Fruit fly (Drosophila melanogaster) whole organism, prepupa: ENCODE data around the gene eIF4E6.
A peak's percentile ranks its signal among the peaks of the same experiment; 100 is the strongest.

Experiments used
- CG10669 ChIP-seq: fragments of 200-800 bp; sonication (Bioruptor generic); optimal IDR thresholded peaks from 3 replicates; lab custom pipeline; 2018; ENCODE audit warnings: missing biosample characterization, mild to moderate bottlenecking, missing genetic modification characterization, moderate library complexity
- CG1621 ChIP-seq: fragments of 200-800 bp; sonication (Bioruptor generic); optimal IDR thresholded peaks from 3 replicates; lab custom pipeline; 2018; ENCODE audit warnings: missing biosample characterization, mild to moderate bottlenecking, missing genetic modification characterization
- CG16779 ChIP-seq: fragments of 200-800 bp; sonication (Bioruptor generic); optimal IDR thresholded peaks from 3 replicates; lab custom pipeline; 2017; ENCODE audit warnings: missing biosample characterization, mild to moderate bottlenecking, missing genetic modification characterization
- CG32006 ChIP-seq: fragments of 200-800 bp; sonication (Bioruptor generic); optimal IDR thresholded peaks from 3 replicates; lab custom pipeline; 2017; ENCODE audit warnings: missing biosample characterization, mild to moderate bottlenecking, missing genetic modification characterization
- CG6276 ChIP-seq: fragments of 200-800 bp; sonication (Bioruptor generic); optimal IDR thresholded peaks from 2 replicates; lab custom pipeline; 2017; ENCODE audit warnings: missing biosample characterization, mild to moderate bottlenecking, missing genetic modification characterization
- CG6808 ChIP-seq: fragments of 200-800 bp; sonication (Bioruptor generic); optimal IDR thresholded peaks from 3 replicates; lab custom pipeline; 2017; ENCODE audit warnings: missing biosample characterization, missing genetic modification characterization, mild to moderate bottlenecking, moderate library complexity, missing genetic modification reagents
- CG6854 ChIP-seq: fragments of 200-800 bp; sonication (Bioruptor generic); optimal IDR thresholded peaks from 2 replicates; lab custom pipeline; 2017; ENCODE audit warnings: missing biosample characterization, mild to moderate bottlenecking, missing genetic modification characterization
- Eip75B ChIP-seq: fragments of 200-800 bp; sonication (Bioruptor generic); optimal IDR thresholded peaks from 3 replicates; lab custom pipeline; 2016; ENCODE audit warnings: missing biosample characterization, missing genetic modification characterization
- Eip93F ChIP-seq: fragments of 200-800 bp; sonication (Bioruptor generic); optimal IDR thresholded peaks from 2 replicates; lab custom pipeline; 2016; ENCODE audit warnings: missing biosample characterization, mild to moderate bottlenecking, missing genetic modification characterization
- Hr39 ChIP-seq: fragments of 200-800 bp; sonication (Bioruptor generic); optimal IDR thresholded peaks from 2 replicates; lab custom pipeline; 2016; ENCODE audit warnings: missing biosample characterization, missing genetic modification characterization
- Lpt ChIP-seq: fragments of 200-800 bp; sonication (Bioruptor generic); optimal IDR thresholded peaks from 3 replicates; lab custom pipeline; 2016; ENCODE audit warnings: missing biosample characterization, missing genetic modification characterization
- eg ChIP-seq: fragments of 200-800 bp; sonication (Bioruptor generic); IDR thresholded peaks from 3 replicates; pipeline ENCODE4 v1.3.6; 2022; ENCODE audit warnings: missing biosample characterization, missing genetic modification characterization
- fkh ChIP-seq: fragments of 200-800 bp; sonication (Bioruptor generic); optimal IDR thresholded peaks from 3 replicates; lab custom pipeline; 2017; ENCODE audit warnings: missing biosample characterization, mild to moderate bottlenecking, missing genetic modification characterization, moderate library complexity
- svp ChIP-seq: fragments of 200-800 bp; sonication (Bioruptor generic); peaks from one replicate; lab custom pipeline; 2016; ENCODE audit warnings: missing biosample characterization, missing genetic modification characterization

dm6 chr3R:29004884-29005621 is 21.9 kb downstream of the eIF4E6 start:
- TF ChIP-seq CG6276 = peak; percentile 24
- no peak for TF ChIP-seq fkh (GFP tag; lab: Kevin White, UChicago)
- TF ChIP-seq Eip75B (GFP tag; lab: Kevin White, UChicago) = peak; percentile 44
- TF ChIP-seq CG6808 (GFP tag; lab: Kevin White, UChicago) = peak; percentile 6
- TF ChIP-seq CG6854 (GFP tag; lab: Kevin White, UChicago) = no peak
- TF ChIP-seq Lpt (GFP tag; lab: Kevin White, UChicago) = peak; percentile 0
- peak; percentile 53 for TF ChIP-seq CG10669 (GFP tag; lab: Kevin White, UChicago)
- TF ChIP-seq svp (GFP tag; lab: Kevin White, UChicago) = peak; percentile 61
- TF ChIP-seq Eip93F = no peak
- TF ChIP-seq CG32006 = peak; percentile 55
- peak; percentile 77 for TF ChIP-seq eg (GFP tag; lab: Robert Waterston, UW)
- TF ChIP-seq CG16779 = no peak
- TF ChIP-seq Hr39 = peak; percentile 53
- TF ChIP-seq CG1621 (tag; lab: Kevin White, UChicago) = peak; percentile 16
